Worm (Caenorhabditis elegans): ENCODE data around the gene M163.11.
A peak's percentile ranks its signal among the peaks of the same experiment; 100 is the strongest.

M163.11 gene

DNA sequence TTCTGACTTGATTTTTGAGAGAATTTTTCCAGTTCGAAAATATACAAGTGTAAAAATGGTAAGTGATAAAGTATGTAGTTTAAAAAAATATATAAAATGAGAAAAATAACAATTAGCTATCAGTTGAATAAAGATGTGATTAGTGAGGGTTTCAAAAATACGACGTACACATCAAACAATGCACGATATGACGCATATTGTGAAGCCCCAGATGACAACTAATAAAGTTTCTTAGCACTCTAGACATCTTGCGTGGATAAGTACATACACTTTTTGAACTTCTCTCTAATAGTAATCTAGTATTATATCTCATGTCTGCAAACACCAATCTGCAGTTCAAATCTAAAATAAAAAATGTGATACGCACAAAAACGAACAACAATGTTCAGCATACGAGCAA lies 48.7 kb upstream of the M163.11 start:
- TF ChIP-seq aha-1 (tag) (peak; percentile 55), madf-5 (GFP tag; IDR thresholded peaks at IDR 0.05) (no peak)

ce11 chrX:14435648-14436155 lies 43.5 kb upstream of the M163.11 start:
- TF ChIP-seq aha-1 (tag) (peak; percentile 68), ZK337.2 (GFP tag; IDR thresholded peaks at IDR 0.05) (no peak)

ce11 chrX:14437806-14438205 lies 41.4 kb upstream of the M163.11 start:
- TF ChIP-seq dmd-6 (GFP tag; IDR thresholded peaks at IDR 0.05) (peak; percentile 43), zfp-3 (GFP tag; conservative IDR thresholded peaks at IDR 0.05) (peak; percentile 49; the same call in 1 of the 2 replicates), nhr-28 (tag; optimal IDR thresholded peaks at IDR 0.05) (peak; percentile 40), D1046.2 (GFP tag; IDR thresholded peaks at IDR 0.05) (peak; percentile 75; the same call in 1 of the 2 replicates), gei-8 (GFP tag; optimal IDR thresholded peaks at IDR 0.05) (peak; percentile 45), T20F7.1 (GFP tag; optimal IDR thresholded peaks at IDR 0.05) (peak; percentile 9), php-3 (GFP tag; IDR thresholded peaks at IDR 0.05) (peak; percentile 59; the same call in 1 of the 2 replicates), duxl-1 (tag; optimal IDR thresholded peaks at IDR 0.05; ENCODE audit: poor library complexity) (peak; percentile 53), nhr-25 (tag; optimal IDR thresholded peaks at IDR 0.05; ENCODE audit: borderline replicate concordance, insufficient read depth) (peak; percentile 2), nhr-48 (tag; optimal IDR thresholded peaks at IDR 0.05) (peak; percentile 71), ceh-20 (GFP tag; IDR thresholded peaks at IDR 0.05) (peak; percentile 18; the same call in 1 of the 2 replicates), F26F4.8 (GFP tag; conservative IDR thresholded peaks at IDR 0.05) (0 out of 2 replicates have a peak, but pooled peaks have one; percentile 57), hmg-1.1 (GFP tag; IDR thresholded peaks at IDR 0.05) (peak; percentile 65), snpc-1.2 (GFP tag; IDR thresholded peaks at IDR 0.05) (peak; percentile 60), dmd-9 (GFP tag; IDR thresholded peaks at IDR 0.05) (peak; percentile 62; the same call in 1 of the 2 replicates), daf-16 (GFP tag; optimal IDR thresholded peaks at IDR 0.05) (peak in 1 of 2 experiments; percentile 79), daf-16 (tag; optimal IDR thresholded peaks at IDR 0.05) (peak; percentile 66), mxl-3 (GFP tag; optimal IDR thresholded peaks at IDR 0.05) (peak; percentile 44), nhr-42 (GFP tag; IDR thresholded peaks at IDR 0.05) (0 out of 2 replicates have a peak, but pooled peaks have one; percentile 36), rbr-2 (tag; optimal IDR thresholded peaks at IDR 0.05) (peak; percentile 7), tra-1 (GFP tag; IDR thresholded peaks at IDR 0.05) (peak; percentile 21; the same call in 1 of the 2 replicates), zip-2 (tag; optimal IDR thresholded peaks at IDR 0.05) (peak; percentile 48), zfp-2 (tag; optimal IDR thresholded peaks at IDR 0.05) (peak; percentile 43), ctbp-1 (GFP tag; IDR thresholded peaks at IDR 0.05) (0 out of 2 replicates have a peak, but pooled peaks have one; percentile 46), mdt-29 (GFP tag; IDR thresholded peaks at IDR 0.05) (0 out of 2 replicates have a peak, but pooled peaks have one; percentile 71), nhr-41 (GFP tag; IDR thresholded peaks at IDR 0.05) (peak; percentile 65; the same call in 1 of the 2 replicates), nhr-102 (tag; optimal IDR thresholded peaks at IDR 0.05) (peak; percentile 71), aha-1 (tag) (peak; percentile 84), hlh-30 (tag; optimal IDR thresholded peaks at IDR 0.05; ENCODE audit: insufficient read depth) (peak; percentile 37), saeg-2 (GFP tag; IDR thresholded peaks at IDR 0.05) (0 out of 2 replicates have a peak, but pooled peaks have one; percentile 49), spr-1 (tag; optimal IDR thresholded peaks at IDR 0.05) (peak; percentile 51), lin-13 (GFP tag; optimal IDR thresholded peaks at IDR 0.05) (peak; percentile 48), lim-7 (GFP tag; IDR thresholded peaks at IDR 0.05) (peak; percentile 58)

ce11 chrX:14442321-14442720 lies 36.9 kb upstream of the M163.11 start, which contains the start of gene F23D12.3:
TSS of gene F23D12.3 (plus strand) at chrX:14442621.
- TF ChIP-seq lim-7 (GFP tag; IDR thresholded peaks at IDR 0.05), result no peak
- no peak for TF ChIP-seq snpc-4 (tag; optimal IDR thresholded peaks at IDR 0.05)

Data from whole organism, L4 larva.